Fruit fly (Drosophila melanogaster) whole organism, embryonic: Measurements from ENCODE around the gene Cpr11A.
A peak's percentile ranks its signal among the peaks of the same experiment; 100 is the strongest.

Experiments
- Bteb2 ChIP-seq: fragments of 200-800 bp; sonication (Bioruptor generic); optimal IDR thresholded peaks from 2 replicates; lab custom pipeline; 2016; ENCODE audit warnings: missing biosample characterization, missing genetic modification characterization
- CG10147 ChIP-seq: fragments of 200-800 bp; sonication (Bioruptor generic); optimal IDR thresholded peaks from 2 replicates; lab custom pipeline; 2019; ENCODE audit warnings: missing biosample characterization, mild to moderate bottlenecking, missing genetic modification characterization, moderate library complexity
- CG10274 ChIP-seq: fragments of 200-800 bp; sonication (Bioruptor generic); optimal IDR thresholded peaks from 3 replicates; lab custom pipeline; 2017; ENCODE audit warnings: missing biosample characterization, mild to moderate bottlenecking, missing genetic modification characterization
- CG10959 ChIP-seq: fragments of 200-800 bp; sonication (Bioruptor generic); IDR thresholded peaks from 2 replicates; pipeline ENCODE4 v1.3.6; 2022; ENCODE audit warnings: missing biosample characterization, missing genetic modification characterization
- CG11093 ChIP-seq: fragments of 200-800 bp; sonication (Bioruptor generic); IDR thresholded peaks from 3 replicates; pipeline ENCODE4 v1.3.6; 2022; ENCODE audit warnings: missing biosample characterization, missing genetic modification characterization
- CG12236 ChIP-seq: fragments of 200-800 bp; sonication (Bioruptor generic); optimal IDR thresholded peaks from 2 replicates; lab custom pipeline; 2016; ENCODE audit warnings: missing biosample characterization, missing genetic modification characterization
- CG1233 ChIP-seq: fragments of 200-800 bp; sonication (Bioruptor generic); optimal IDR thresholded peaks from 4 replicates; lab custom pipeline; 2018; ENCODE audit warnings: missing biosample characterization, mild to moderate bottlenecking, missing genetic modification characterization
- CG13624 ChIP-seq: fragments of 200-800 bp; sonication (Bioruptor generic); optimal IDR thresholded peaks from 2 replicates; lab custom pipeline; 2016; ENCODE audit warnings: missing biosample characterization, missing genetic modification characterization
- CG14965 ChIP-seq: fragments of 200-800 bp; sonication (Bioruptor generic); optimal IDR thresholded peaks from 2 replicates; lab custom pipeline; 2016; ENCODE audit warnings: missing biosample characterization, missing genetic modification characterization, borderline replicate concordance
- CG15073 ChIP-seq: fragments of 200-800 bp; sonication (Bioruptor generic); optimal IDR thresholded peaks from 2 replicates; lab custom pipeline; 2016; ENCODE audit warnings: missing biosample characterization, missing genetic modification characterization
- CG15479 ChIP-seq: fragments of 200-800 bp; sonication (Bioruptor generic); optimal IDR thresholded peaks from 3 replicates; lab custom pipeline; 2019; ENCODE audit warnings: missing biosample characterization, mild to moderate bottlenecking, missing genetic modification characterization, moderate library complexity
- CG17912 ChIP-seq: fragments of 200-800 bp; sonication (Bioruptor generic); optimal IDR thresholded peaks from 2 replicates; lab custom pipeline; 2018; ENCODE audit warnings: missing biosample characterization, mild to moderate bottlenecking, missing genetic modification characterization
- CG1832 ChIP-seq: fragments of 200-800 bp; sonication (Bioruptor generic); optimal IDR thresholded peaks from 2 replicates; lab custom pipeline; 2017; ENCODE audit warnings: missing biosample characterization, mild to moderate bottlenecking, missing genetic modification characterization, inconsistent platforms
- CG33213 ChIP-seq: fragments of 200-800 bp; sonication (Bioruptor generic); optimal IDR thresholded peaks from 3 replicates; lab custom pipeline; 2016; ENCODE audit warnings: missing biosample characterization, missing genetic modification characterization
- CG4820 ChIP-seq: fragments of 200-800 bp; sonication (Bioruptor generic); optimal IDR thresholded peaks from 3 replicates; lab custom pipeline; 2016; ENCODE audit warnings: missing biosample characterization, missing genetic modification characterization
- CG6791 ChIP-seq: fragments of 200-800 bp; sonication (Bioruptor generic); IDR thresholded peaks from 3 replicates; pipeline ENCODE4 v1.3.6; 2022; ENCODE audit warnings: missing biosample characterization, missing genetic modification characterization; ENCODE audit not compliant: partially characterized antibody
- CG7987 ChIP-seq: fragments of 200-800 bp; sonication (Bioruptor generic); optimal IDR thresholded peaks from 2 replicates; lab custom pipeline; 2018; ENCODE audit warnings: missing biosample characterization, mild to moderate bottlenecking, missing genetic modification characterization, moderate library complexity
- CG8388 ChIP-seq: fragments of 200-800 bp; sonication (Bioruptor generic); optimal IDR thresholded peaks from 2 replicates; lab custom pipeline; 2019; ENCODE audit warnings: missing biosample characterization, mild to moderate bottlenecking, missing genetic modification characterization, moderate library complexity
- CG8924 ChIP-seq: fragments of 200-800 bp; optimal IDR thresholded peaks from 3 replicates; lab custom pipeline; 2019; ENCODE audit warnings: missing biosample characterization, mild to moderate bottlenecking, missing genetic modification characterization, moderate library complexity
- CkIIα-i1 ChIP-seq: fragments of 200-800 bp; sonication (Bioruptor generic); IDR thresholded peaks from 2 replicates; pipeline ENCODE4 v1.3.6; 2022; ENCODE audit warnings: missing biosample characterization, missing genetic modification characterization
- D19A ChIP-seq: fragments of 200-800 bp; optimal IDR thresholded peaks from 3 replicates; lab custom pipeline; 2019; ENCODE audit warnings: missing biosample characterization, mild to moderate bottlenecking, missing genetic modification characterization, moderate library complexity
- Dad ChIP-seq: fragments of 200-800 bp; sonication (Bioruptor generic); optimal IDR thresholded peaks from 3 replicates; lab custom pipeline; 2016; ENCODE audit warnings: missing biosample characterization, missing genetic modification characterization
- Dip3 ChIP-seq: fragments of 200-800 bp; sonication (Bioruptor generic); optimal IDR thresholded peaks from 3 replicates; lab custom pipeline; 2016; ENCODE audit warnings: missing biosample characterization, missing genetic modification characterization
- Ets65A ChIP-seq: fragments of 200-800 bp; sonication (Bioruptor generic); peaks from one replicate; lab custom pipeline; 2016; ENCODE audit warnings: missing biosample characterization, missing genetic modification characterization
- HHEX ChIP-seq: fragments of 200-800 bp; sonication (Bioruptor generic); optimal IDR thresholded peaks from 3 replicates; lab custom pipeline; 2017; ENCODE audit warnings: missing biosample characterization, mild to moderate bottlenecking, missing genetic modification characterization, missing genetic modification reagents
- Hmr ChIP-seq: fragments of 200-800 bp; sonication (Bioruptor generic); optimal IDR thresholded peaks from 3 replicates; lab custom pipeline; 2017; ENCODE audit warnings: mild to moderate bottlenecking, missing biosample characterization, missing genetic modification reagents, missing genetic modification characterization
- Hsf ChIP-seq: fragments of 200-800 bp; sonication (Bioruptor generic); optimal IDR thresholded peaks from 3 replicates; lab custom pipeline; 2016; ENCODE audit warnings: missing biosample characterization, missing genetic modification characterization
- Mes4 ChIP-seq: fragments of 200-800 bp; sonication (Bioruptor generic); optimal IDR thresholded peaks from 2 replicates; lab custom pipeline; 2016; ENCODE audit warnings: missing biosample characterization, missing genetic modification characterization
- Nf-YC ChIP-seq: fragments of 200-800 bp; optimal IDR thresholded peaks from 3 replicates; lab custom pipeline; 2019; ENCODE audit warnings: missing biosample characterization, mild to moderate bottlenecking, missing genetic modification characterization, moderate library complexity
- PHDP ChIP-seq: fragments of 200-800 bp; sonication (Bioruptor generic); optimal IDR thresholded peaks from 3 replicates; lab custom pipeline; 2018; ENCODE audit warnings: missing biosample characterization, mild to moderate bottlenecking, missing genetic modification characterization, moderate library complexity
- Six4 ChIP-seq: fragments of 200-800 bp; sonication (Bioruptor generic); optimal IDR thresholded peaks from 2 replicates; lab custom pipeline; 2016; ENCODE audit warnings: missing biosample characterization, missing genetic modification characterization
- Sox102F ChIP-seq: fragments of 200-800 bp; sonication (Bioruptor generic); optimal IDR thresholded peaks from 2 replicates; lab custom pipeline; 2018; ENCODE audit warnings: missing biosample characterization, mild to moderate bottlenecking, missing genetic modification characterization, moderate library complexity
- Stat92E ChIP-seq, 3 experiments: fragments of >200 bp in 2 of 3; fragments of 200-800 bp in 1 of 3; sonication (Bioruptor generic) in 1 of 3; optimal IDR thresholded peaks; 2 replicates each; lab custom pipeline; 2017 to 2019; ENCODE audit warnings: missing biosample characterization in 3 of 3, missing genetic modification characterization in 3 of 3, mild to moderate bottlenecking in 1 of 3, moderate library complexity in 1 of 3
- Taf1 ChIP-seq: fragments of 200-800 bp; sonication (Bioruptor generic); IDR thresholded peaks from 2 replicates; pipeline ENCODE4 v1.3.6; 2022; ENCODE audit warnings: missing biosample characterization, missing genetic modification characterization
- Xbp1 ChIP-seq: fragments of 200-800 bp; sonication (Bioruptor generic); optimal IDR thresholded peaks from 3 replicates; lab custom pipeline; 2016; ENCODE audit warnings: missing biosample characterization, mild to moderate bottlenecking, missing genetic modification characterization
- bigmax ChIP-seq: fragments of 200-800 bp; sonication (Bioruptor generic); optimal IDR thresholded peaks from 2 replicates; lab custom pipeline; 2018; ENCODE audit warnings: missing biosample characterization, mild to moderate bottlenecking, missing genetic modification characterization
- btn ChIP-seq: fragments of 200-800 bp; sonication (Bioruptor generic); optimal IDR thresholded peaks from 2 replicates; lab custom pipeline; 2016; ENCODE audit warnings: missing biosample characterization, missing genetic modification characterization
- chinmo ChIP-seq: fragments of 200-800 bp; sonication (Bioruptor generic); IDR thresholded peaks from 4 replicates; pipeline ENCODE4 v1.3.6; 2022; ENCODE audit warnings: missing biosample characterization, missing genetic modification characterization; ENCODE audit not compliant: partially characterized antibody
- en ChIP-seq: fragments of 200-800 bp; sonication (Bioruptor generic); optimal IDR thresholded peaks from 2 replicates; lab custom pipeline; 2016; ENCODE audit warnings: missing biosample characterization, missing genetic modification characterization
- ftz-f1 ChIP-seq: fragments of 200-800 bp; sonication (Bioruptor generic); optimal IDR thresholded peaks from 2 replicates; lab custom pipeline; 2016; ENCODE audit warnings: missing biosample characterization, missing genetic modification characterization
- maf-S ChIP-seq: fragments of 200-800 bp; sonication (Bioruptor generic); optimal IDR thresholded peaks from 2 replicates; lab custom pipeline; 2016; ENCODE audit warnings: missing biosample characterization, missing genetic modification characterization
- phol ChIP-seq: fragments of 200-800 bp; sonication (Bioruptor generic); optimal IDR thresholded peaks from 3 replicates; lab custom pipeline; 2018; ENCODE audit warnings: missing biosample characterization, mild to moderate bottlenecking, missing genetic modification characterization, moderate library complexity
- pum ChIP-seq: fragments of 200-800 bp; sonication (Bioruptor generic); optimal IDR thresholded peaks from 2 replicates; lab custom pipeline; 2016; ENCODE audit warnings: missing biosample characterization, missing genetic modification characterization
- rib ChIP-seq: fragments of 200-800 bp; sonication (Bioruptor generic); IDR thresholded peaks from 2 replicates; pipeline ENCODE4 v1.3.6; 2022; ENCODE audit warnings: missing biosample characterization, missing genetic modification characterization
- ro ChIP-seq: fragments of 200-800 bp; sonication (Bioruptor generic); IDR thresholded peaks from 2 replicates; pipeline ENCODE4 v1.3.6; 2022; ENCODE audit warnings: missing biosample characterization, missing genetic modification characterization
- sima ChIP-seq: fragments of 200-800 bp; sonication (Bioruptor generic); optimal IDR thresholded peaks from 2 replicates; lab custom pipeline; 2016; ENCODE audit warnings: missing biosample characterization, missing genetic modification characterization
- sisA ChIP-seq: fragments of 200-800 bp; sonication (Bioruptor generic); IDR thresholded peaks from 2 replicates; pipeline ENCODE4 v1.3.6; 2022; ENCODE audit warnings: missing biosample characterization, missing genetic modification characterization
- stc ChIP-seq: fragments of 200-800 bp; sonication (Bioruptor generic); IDR thresholded peaks from 2 replicates; pipeline ENCODE4 v1.3.6; 2022; ENCODE audit warnings: missing biosample characterization, missing genetic modification characterization
- tup ChIP-seq: fragments of 200-800 bp; sonication (Bioruptor generic); optimal IDR thresholded peaks from 2 replicates; lab custom pipeline; 2016; ENCODE audit warnings: missing biosample characterization, mild to moderate bottlenecking, missing genetic modification characterization, moderate library complexity
- zen ChIP-seq: fragments of 200-800 bp; sonication (Bioruptor generic); optimal IDR thresholded peaks from 3 replicates; lab custom pipeline; 2018; ENCODE audit warnings: missing biosample characterization, mild to moderate bottlenecking, missing genetic modification characterization, moderate library complexity

Gene Cpr11A

DNA sequence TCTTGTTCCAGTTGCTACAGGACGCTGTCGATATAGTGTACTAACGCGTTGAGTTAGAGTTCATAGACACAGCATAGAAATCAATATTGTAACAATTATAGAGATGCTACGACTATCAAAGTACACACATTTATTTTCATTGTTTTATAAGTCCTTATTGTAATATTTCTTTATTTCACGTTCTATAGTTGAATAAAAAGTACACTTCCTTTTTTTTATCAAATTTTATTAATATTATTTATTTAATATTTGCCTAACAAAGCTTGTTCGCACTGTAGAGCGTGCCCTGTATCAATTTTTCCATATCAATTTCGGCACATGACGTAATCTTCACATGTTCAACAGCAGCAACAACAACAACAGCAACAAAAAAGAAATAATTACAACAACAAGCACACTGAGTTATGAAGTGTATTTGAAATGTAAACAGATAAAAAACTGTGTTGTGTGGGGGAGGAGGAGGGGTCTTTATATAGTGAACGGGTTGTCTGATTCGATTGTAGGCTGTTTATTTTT is 12.8 kb upstream of the Cpr11A start (continued):
- TF ChIP-seq CG15479 (GFP tag; lab: Kevin White, UChicago) (no peak), Bteb2 (no peak), CG17912 (no peak), Hsf (GFP tag; lab: Kevin White, UChicago) (no peak), CG7987 (GFP tag; lab: Kevin White, UChicago) (peak; percentile 71), CG11093 (GFP tag; lab: Robert Waterston, UW) (peak; percentile 39; the same call in 1 of the 3 replicates), ro (GFP tag; lab: Robert Waterston, UW) (no peak), Six4 (peak; percentile 59), rib (GFP tag; lab: Robert Waterston, UW) (0 out of 2 replicates have a peak, but pooled peaks have one; percentile 15), Mes4 (no peak), CG10959 (GFP tag; lab: Robert Waterston, UW) (peak; percentile 47; the same call in 1 of the 2 replicates), CG1832 (GFP tag; lab: Kevin White, UChicago) (no peak), CG8388 (GFP tag; lab: Kevin White, UChicago) (peak; percentile 75), CkIIα-i1 (no peak), CG15073 (GFP tag; lab: Kevin White, UChicago) (no peak), Xbp1 (GFP tag; lab: Kevin White, UChicago) (peak; percentile 70), stc (GFP tag; lab: Robert Waterston, UW) (peak; percentile 69), phol (tag; lab: Kevin White, UChicago) (peak; percentile 85), Hmr (peak; percentile 89), D19A (tag; lab: Kevin White, UChicago) (peak; percentile 82), bigmax (GFP tag; lab: Kevin White, UChicago) (no peak), CG12236 (GFP tag; lab: Kevin White, UChicago) (no peak), Ets65A (GFP tag; lab: Kevin White, UChicago) (no peak), Sox102F (GFP tag; lab: Kevin White, UChicago) (peak; percentile 74), en (GFP tag; lab: Kevin White, UChicago) (no peak), CG10147 (GFP tag; lab: Kevin White, UChicago) (peak; percentile 80), CG13624 (GFP tag; lab: Kevin White, UChicago) (peak; percentile 27), CG8924 (peak; percentile 89), CG10274 (GFP tag; lab: Kevin White, UChicago) (peak; percentile 39), tup (GFP tag; lab: Kevin White, UChicago) (no peak), btn (GFP tag; lab: Kevin White, UChicago) (no peak), chinmo (GFP tag; lab: Robert Waterston, UW) (peak; percentile 88; the same call in 1 of the 4 replicates), CG1233 (GFP tag; lab: Kevin White, UChicago) (peak; percentile 76), PHDP (tag; lab: Kevin White, UChicago) (peak; percentile 84), CG33213 (GFP tag; lab: Kevin White, UChicago) (no peak), CG6791 (GFP tag; lab: Robert Waterston, UW) (no peak), Nf-YC (tag; lab: Kevin White, UChicago) (peak; percentile 86), pum (GFP tag; lab: Kevin White, UChicago) (no peak), Dad (GFP tag; lab: Kevin White, UChicago) (no peak), zen (tag; lab: Kevin White, UChicago) (peak; percentile 47), Stat92E (GFP tag; optimal IDR thresholded peaks at IDR 0.05; lab: Kevin White, UChicago) (no peak), sima (GFP tag; lab: Kevin White, UChicago) (no peak), Dip3 (GFP tag; lab: Kevin White, UChicago) (no peak), sisA (GFP tag; lab: Robert Waterston, UW) (peak; percentile 71), maf-S (GFP tag; lab: Kevin White, UChicago) (no peak), HHEX (peak; percentile 70), ftz-f1 (GFP tag; lab: Kevin White, UChicago) (no peak), Taf1 (peak; percentile 79), CG4820 (peak; percentile 43), CG14965 (no peak)
